Fruit fly (Drosophila melanogaster) whole organism, embryonic: ENCODE measurements around the gene eIF1.

Source experiments
- Atf3 ChIP-seq: fragments of 200-800 bp; sonication (Bioruptor generic); optimal IDR thresholded peaks from 3 replicates; lab custom pipeline; 2016; ENCODE audit warnings: missing biosample characterization, missing genetic modification characterization
- Awh ChIP-seq: fragments of 200-800 bp; sonication (Bioruptor generic); IDR thresholded peaks from 2 replicates; pipeline ENCODE4, ENCODE4 v1.3.6; 2022; ENCODE audit warnings: missing biosample characterization, missing genetic modification characterization
- B-H2 ChIP-seq: fragments of 200-800 bp; sonication (Bioruptor generic); optimal IDR thresholded peaks from 2 replicates; lab custom pipeline; 2018; ENCODE audit warnings: missing biosample characterization, mild to moderate bottlenecking, missing genetic modification characterization
- C15 ChIP-seq: fragments of 200-800 bp; sonication (Bioruptor generic); IDR thresholded peaks from 3 replicates; pipeline ENCODE4 v1.3.6; 2022; ENCODE audit warnings: missing biosample characterization, missing genetic modification characterization
- CG10274 ChIP-seq: fragments of 200-800 bp; sonication (Bioruptor generic); optimal IDR thresholded peaks from 3 replicates; lab custom pipeline; 2017; ENCODE audit warnings: missing biosample characterization, mild to moderate bottlenecking, missing genetic modification characterization
- CG10543 ChIP-seq: fragments of 200-800 bp; sonication (Bioruptor generic); optimal IDR thresholded peaks from 3 replicates; lab custom pipeline; 2017; ENCODE audit warnings: missing biosample characterization, mild to moderate bottlenecking, missing genetic modification characterization, moderate library complexity
- CG10959 ChIP-seq: fragments of 200-800 bp; sonication (Bioruptor generic); IDR thresholded peaks from 2 replicates; pipeline ENCODE4 v1.3.6; 2022; ENCODE audit warnings: missing biosample characterization, missing genetic modification characterization
- CG13123 ChIP-seq: fragments of 200-800 bp; sonication (Bioruptor generic); optimal IDR thresholded peaks from 2 replicates; lab custom pipeline; 2016; ENCODE audit warnings: missing biosample characterization, missing genetic modification characterization
- CG1602 ChIP-seq: fragments of 200-800 bp; sonication (Bioruptor generic); optimal IDR thresholded peaks from 3 replicates; lab custom pipeline; 2016; ENCODE audit warnings: missing biosample characterization, missing genetic modification characterization
- CG17328 ChIP-seq: fragments of 200-800 bp; sonication (Bioruptor generic); IDR thresholded peaks from 2 replicates; pipeline ENCODE4 v1.3.6; 2022; ENCODE audit warnings: missing biosample characterization, missing genetic modification characterization
- CG18011 ChIP-seq: fragments of 200-800 bp; sonication (Bioruptor generic); optimal IDR thresholded peaks from 2 replicates; lab custom pipeline; 2017; ENCODE audit warnings: missing biosample characterization, missing genetic modification characterization, mild to moderate bottlenecking, moderate library complexity, missing genotype
- CG1832 ChIP-seq: fragments of 200-800 bp; sonication (Bioruptor generic); optimal IDR thresholded peaks from 2 replicates; lab custom pipeline; 2017; ENCODE audit warnings: missing biosample characterization, mild to moderate bottlenecking, missing genetic modification characterization, inconsistent platforms
- CG30403 ChIP-seq: fragments of 200-800 bp; sonication (Bioruptor generic); optimal IDR thresholded peaks from 3 replicates; lab custom pipeline; 2016; ENCODE audit warnings: missing biosample characterization, missing genetic modification characterization
- CG4282 ChIP-seq: fragments of 200-800 bp; sonication (Bioruptor generic); optimal IDR thresholded peaks from 2 replicates; lab custom pipeline; 2016; ENCODE audit warnings: missing biosample characterization, missing genetic modification characterization
- CG6654 ChIP-seq: fragments of 200-800 bp; sonication (Bioruptor generic); optimal IDR thresholded peaks from 2 replicates; lab custom pipeline; 2017; ENCODE audit warnings: missing biosample characterization, mild to moderate bottlenecking, missing genetic modification characterization
- CG6683 ChIP-seq: fragments of 200-800 bp; sonication (Bioruptor generic); optimal IDR thresholded peaks from 2 replicates; lab custom pipeline; 2017; ENCODE audit warnings: missing biosample characterization, mild to moderate bottlenecking, missing genetic modification characterization, missing genetic modification reagents
- CG6854 ChIP-seq: fragments of 200-800 bp; sonication (Bioruptor generic); optimal IDR thresholded peaks from 3 replicates; lab custom pipeline; 2017; ENCODE audit warnings: missing biosample characterization, mild to moderate bottlenecking, missing genetic modification characterization
- CG7372 ChIP-seq: fragments of 200-800 bp; sonication (Bioruptor generic); IDR thresholded peaks from 2 replicates; pipeline ENCODE4 v1.3.6; 2022; ENCODE audit warnings: missing biosample characterization, missing genetic modification characterization
- CkIIα-i1 ChIP-seq: fragments of 200-800 bp; sonication (Bioruptor generic); IDR thresholded peaks from 2 replicates; pipeline ENCODE4 v1.3.6; 2022; ENCODE audit warnings: missing biosample characterization, missing genetic modification characterization
- CoRest ChIP-seq: fragments of 200-800 bp; sonication (Bioruptor generic); optimal IDR thresholded peaks from 3 replicates; lab custom pipeline; 2018; ENCODE audit warnings: missing biosample characterization, mild to moderate bottlenecking, missing genetic modification characterization, moderate library complexity
- Deaf1 ChIP-seq: fragments of 200-800 bp; optimal IDR thresholded peaks from 3 replicates; lab custom pipeline; 2019; ENCODE audit warnings: missing biosample characterization, mild to moderate bottlenecking, missing genetic modification characterization, moderate library complexity
- Dip2 ChIP-seq: fragments of 200-800 bp; sonication (Bioruptor generic); IDR thresholded peaks from 2 replicates; pipeline ENCODE4 v1.3.6; 2022; ENCODE audit warnings: missing biosample characterization, missing genetic modification characterization
- ERR ChIP-seq: fragments of 200-800 bp; sonication (Bioruptor generic); optimal IDR thresholded peaks from 2 replicates; lab custom pipeline; 2016; ENCODE audit warnings: missing biosample characterization, missing genetic modification characterization
- Ets65A ChIP-seq: fragments of 200-800 bp; sonication (Bioruptor generic); peaks from one replicate; lab custom pipeline; 2016; ENCODE audit warnings: missing biosample characterization, missing genetic modification characterization
- Lim3 ChIP-seq: fragments of 200-800 bp; sonication (Bioruptor generic); IDR thresholded peaks from 2 replicates; pipeline ENCODE4 v1.3.6; 2022; ENCODE audit warnings: missing biosample characterization, missing genetic modification characterization
- NC2α ChIP-seq: fragments of 200-800 bp; sonication (Bioruptor generic); optimal IDR thresholded peaks from 2 replicates; lab custom pipeline; 2016; ENCODE audit warnings: missing biosample characterization, missing genetic modification characterization
- Oaz ChIP-seq: fragments of 200-800 bp; sonication (Bioruptor generic); IDR thresholded peaks from 2 replicates; pipeline ENCODE4 v1.3.6; 2022; ENCODE audit warnings: missing biosample characterization, missing genetic modification characterization
- Stat92E ChIP-seq, 3 experiments: fragments of >200 bp in 2 of 3; fragments of 200-800 bp in 1 of 3; sonication (Bioruptor generic) in 1 of 3; optimal IDR thresholded peaks; 2 replicates each; lab custom pipeline; 2017 to 2019; ENCODE audit warnings: missing biosample characterization in 3 of 3, missing genetic modification characterization in 3 of 3, mild to moderate bottlenecking in 1 of 3, moderate library complexity in 1 of 3
- Xrp1 ChIP-seq: fragments of 200-800 bp; sonication (Bioruptor generic); IDR thresholded peaks from 2 replicates; pipeline ENCODE4 v1.3.6; 2022; ENCODE audit warnings: missing biosample characterization, missing genetic modification characterization
- ap ChIP-seq: fragments of 200-800 bp; sonication (Bioruptor generic); IDR thresholded peaks from 2 replicates; pipeline ENCODE4 v1.3.6; 2022; ENCODE audit warnings: missing biosample characterization, missing genetic modification characterization
- crp ChIP-seq, 2 experiments: fragments of 200-800 bp; sonication (Bioruptor generic); optimal IDR thresholded peaks; 2 replicates in 1 of 2; 3 replicates in 1 of 2; lab custom pipeline; 2017; ENCODE audit warnings: missing biosample characterization in 2 of 2, missing genetic modification characterization in 2 of 2, mild to moderate bottlenecking in 1 of 2, moderate library complexity in 1 of 2
- ewg ChIP-seq: fragments of 200-800 bp; sonication (Bioruptor generic); optimal IDR thresholded peaks from 3 replicates; lab custom pipeline; 2017; ENCODE audit warnings: mild to moderate bottlenecking, missing biosample characterization, missing genetic modification reagents, missing genetic modification characterization
- fd96Cb ChIP-seq: fragments of 200-800 bp; sonication (Bioruptor generic); optimal IDR thresholded peaks from 2 replicates; lab custom pipeline; 2018; ENCODE audit warnings: missing biosample characterization, mild to moderate bottlenecking, missing genetic modification characterization, moderate library complexity
- fu2 ChIP-seq: fragments of 200-800 bp; sonication (Bioruptor generic); optimal IDR thresholded peaks from 2 replicates; lab custom pipeline; 2016; ENCODE audit warnings: missing biosample characterization, missing genetic modification characterization
- grn ChIP-seq: fragments of 200-800 bp; sonication (Bioruptor generic); optimal IDR thresholded peaks from 3 replicates; lab custom pipeline; 2017; ENCODE audit warnings: missing biosample characterization, missing genetic modification characterization
- gsb-n ChIP-seq: fragments of 200-800 bp; sonication (Bioruptor generic); optimal IDR thresholded peaks from 3 replicates; lab custom pipeline; 2018; ENCODE audit warnings: missing biosample characterization, mild to moderate bottlenecking, missing genetic modification characterization
- hb ChIP-seq: fragments of 200-800 bp; sonication (Bioruptor generic); IDR thresholded peaks from 3 replicates; pipeline ENCODE4 v1.3.6; 2022; ENCODE audit warnings: missing biosample characterization, missing genetic modification characterization; ENCODE audit not compliant: partially characterized antibody
- insv ChIP-seq, 2 experiments: fragments of 200-800 bp; sonication (Bioruptor generic); optimal IDR thresholded peaks; 3 replicates each; lab custom pipeline; 2016 to 2018; ENCODE audit warnings: missing biosample characterization in 2 of 2, missing genetic modification characterization in 2 of 2
- inv ChIP-seq: fragments of 200-800 bp; sonication (Bioruptor generic); IDR thresholded peaks from 2 replicates; pipeline ENCODE4 v1.3.6; 2022; ENCODE audit warnings: missing biosample characterization, missing genetic modification characterization; ENCODE audit not compliant: partially characterized antibody
- kni ChIP-seq: fragments of 200-800 bp; sonication (Bioruptor generic); optimal IDR thresholded peaks from 3 replicates; lab custom pipeline; 2017; ENCODE audit warnings: mild to moderate bottlenecking, missing biosample characterization, missing genetic modification reagents, missing genetic modification characterization
- lov ChIP-seq, 2 experiments: fragments of 200-800 bp in 1 of 2; fragments of >200 bp in 1 of 2; sonication (Bioruptor generic) in 1 of 2; IDR thresholded peaks in 1 of 2; optimal IDR thresholded peaks in 1 of 2; 2 replicates in 1 of 2; 3 replicates in 1 of 2; pipeline versions ENCODE4 v1.3.6 to Lab custom; 2017 to 2022; ENCODE audit warnings: missing biosample characterization in 1 of 2, missing genetic modification characterization in 1 of 2
- luna ChIP-seq: fragments of 200-800 bp; sonication (Bioruptor generic); optimal IDR thresholded peaks from 2 replicates; lab custom pipeline; 2016; ENCODE audit warnings: missing biosample characterization, missing genetic modification characterization
- nom ChIP-seq: fragments of 200-800 bp; sonication (Bioruptor generic); optimal IDR thresholded peaks from 2 replicates; lab custom pipeline; 2017; ENCODE audit warnings: missing biosample characterization, missing genetic modification characterization, mild to moderate bottlenecking, moderate library complexity, missing genetic modification reagents
- oc ChIP-seq: fragments of 200-800 bp; sonication (Bioruptor generic); optimal IDR thresholded peaks from 2 replicates; lab custom pipeline; 2018; ENCODE audit warnings: missing biosample characterization, mild to moderate bottlenecking, missing genetic modification characterization, moderate library complexity
- peb ChIP-seq: fragments of 200-800 bp; sonication (Bioruptor generic); IDR thresholded peaks from 2 replicates; pipeline ENCODE4 v1.3.6; 2022; ENCODE audit warnings: missing biosample characterization, missing genetic modification characterization
- pum ChIP-seq: fragments of 200-800 bp; sonication (Bioruptor generic); optimal IDR thresholded peaks from 2 replicates; lab custom pipeline; 2016; ENCODE audit warnings: missing biosample characterization, missing genetic modification characterization
- rib ChIP-seq: fragments of 200-800 bp; sonication (Bioruptor generic); IDR thresholded peaks from 2 replicates; pipeline ENCODE4 v1.3.6; 2022; ENCODE audit warnings: missing biosample characterization, missing genetic modification characterization
- sd ChIP-seq: fragments of 200-800 bp; sonication (Bioruptor generic); optimal IDR thresholded peaks from 3 replicates; lab custom pipeline; 2018; ENCODE audit warnings: missing biosample characterization, mild to moderate bottlenecking, missing genetic modification characterization, moderate library complexity
- sima ChIP-seq: fragments of 200-800 bp; sonication (Bioruptor generic); optimal IDR thresholded peaks from 2 replicates; lab custom pipeline; 2016; ENCODE audit warnings: missing biosample characterization, missing genetic modification characterization
- sisA ChIP-seq: fragments of 200-800 bp; sonication (Bioruptor generic); IDR thresholded peaks from 2 replicates; pipeline ENCODE4 v1.3.6; 2022; ENCODE audit warnings: missing biosample characterization, missing genetic modification characterization
- vvl ChIP-seq: fragments of 200-800 bp; sonication (Bioruptor generic); IDR thresholded peaks from 2 replicates; pipeline ENCODE4 v1.3.6; 2022; ENCODE audit warnings: missing biosample characterization, missing genetic modification characterization

Gene eIF1

dm6 chr3L:3266306-3266705 lies 43.2 kb downstream of the eIF1 start (continued):
- TF ChIP-seq CG6854 (no peak), fd96Cb (tag; lab: Kevin White, UChicago) (no peak), inv (GFP tag; lab: Robert Waterston, UW) (no peak), CG17328 (GFP tag; lab: Robert Waterston, UW) (no peak), CG7372 (no peak), grn (GFP tag; lab: Kevin White, UChicago) (peak; percentile 44), B-H2 (GFP tag; lab: Kevin White, UChicago) (no peak), CG30403 (no peak), Ets65A (no peak), gsb-n (tag; lab: Kevin White, UChicago) (no peak), ERR (GFP tag; lab: Kevin White, UChicago) (no peak), pum (GFP tag; lab: Kevin White, UChicago) (no peak), lov (optimal IDR thresholded peaks at IDR 0.05; lab: Kevin White, UChicago) (no peak), lov (GFP tag; IDR thresholded peaks at IDR 0.05; lab: Robert Waterston, UW) (no peak), Awh (GFP tag; lab: Robert Waterston, UW) (0 out of 2 replicates have a peak, but pooled peaks have one; percentile 55), vvl (GFP tag; lab: Robert Waterston, UW) (peak; percentile 43; the same call in 1 of the 2 replicates), CG4282 (GFP tag; lab: Kevin White, UChicago) (no peak), CoRest (no peak), Xrp1 (GFP tag; lab: Robert Waterston, UW) (no peak), CG1832 (GFP tag; lab: Kevin White, UChicago) (peak; percentile 57), rib (no peak), CG6654 (GFP tag; lab: Kevin White, UChicago) (no peak), NC2α (GFP tag; lab: Kevin White, UChicago) (no peak), fu2 (GFP tag; lab: Kevin White, UChicago) (no peak), CG13123 (GFP tag; lab: Kevin White, UChicago) (no peak), Stat92E (GFP tag; optimal IDR thresholded peaks at IDR 0.05; lab: Kevin White, UChicago) (no peak), crp (GFP tag; optimal IDR thresholded peaks at IDR 0.05; lab: Kevin White, UChicago) (no peak), sisA (GFP tag; lab: Robert Waterston, UW) (no peak), CG18011 (no peak), kni (GFP tag; lab: Kevin White, UChicago) (peak; percentile 72), Atf3 (no peak), Dip2 (GFP tag; lab: Robert Waterston, UW) (no peak), luna (GFP tag; lab: Kevin White, UChicago) (no peak), CG10959 (no peak), sd (tag; lab: Kevin White, UChicago) (no peak), CG10543 (GFP tag; lab: Kevin White, UChicago) (peak; percentile 9), CG10274 (no peak), Lim3 (GFP tag; lab: Robert Waterston, UW) (no peak), peb (GFP tag; lab: Robert Waterston, UW) (no peak), C15 (GFP tag; lab: Robert Waterston, UW) (no peak), Deaf1 (tag; lab: Kevin White, UChicago) (peak; percentile 21), insv (GFP tag; optimal IDR thresholded peaks at IDR 0.05; lab: Kevin White, UChicago) (no peak), ewg (GFP tag; lab: Kevin White, UChicago) (no peak), CG6683 (GFP tag; lab: Kevin White, UChicago) (no peak), ap (no peak), oc (tag; lab: Kevin White, UChicago) (no peak), hb (GFP tag; lab: Robert Waterston, UW) (no peak), Oaz (GFP tag; lab: Robert Waterston, UW) (no peak), sima (GFP tag; lab: Kevin White, UChicago) (no peak), CkIIα-i1 (GFP tag; lab: Robert Waterston, UW) (no peak), nom (no peak), CG1602 (no peak)
